Fruit fly (Drosophila melanogaster): ENCODE data around the gene pira.

DNA sequence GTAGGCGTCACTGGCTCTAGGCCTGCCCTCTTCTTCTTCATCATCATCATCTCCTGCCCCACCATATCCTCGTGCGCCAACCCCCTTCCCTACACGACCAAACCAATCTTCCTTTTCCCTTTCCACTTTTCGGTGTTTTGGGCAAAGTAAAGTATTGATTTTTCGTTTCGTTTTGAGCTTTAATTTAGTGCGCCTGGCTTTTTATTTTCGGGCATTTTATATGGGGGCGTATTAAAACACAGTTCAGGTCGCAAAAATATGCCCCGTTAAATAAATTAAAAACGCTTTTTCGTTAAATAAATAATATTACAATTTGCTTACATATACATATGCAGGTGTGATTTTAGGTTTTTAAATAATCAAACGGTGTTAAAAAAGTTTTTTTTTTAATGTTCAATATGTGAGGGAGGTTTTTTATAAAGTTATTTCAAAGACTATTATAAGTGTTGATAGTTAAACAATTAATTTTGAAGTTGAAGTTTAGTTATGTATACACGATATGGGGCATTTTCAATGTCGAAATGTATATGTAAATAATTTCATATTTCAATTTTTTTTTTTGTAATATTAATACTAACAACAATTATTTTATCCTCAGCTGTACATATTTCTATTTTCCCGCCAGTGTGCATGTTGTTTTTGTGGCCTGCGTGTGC is 25.5 kb downstream of the pira start:
- TF ChIP-seq ttk (optimal IDR thresholded peaks at IDR 0.05) (no peak), Sin3A (optimal IDR thresholded peaks at IDR 0.05) (no peak)

All from Kc167 (cell line).